Fruit fly (Drosophila melanogaster) whole organism: ENCODE results near the gene fray.

ENCODE experiments used
- CG8478 ChIP-seq: fragments of >200 bp; optimal IDR thresholded peaks from 2 replicates; lab custom pipeline; 2018; ENCODE audit warnings: inconsistent platforms
- EcR ChIP-seq, 2 experiments: fragments of >200 bp; optimal IDR thresholded peaks; 2 replicates each; lab custom pipeline; 2017; ENCODE audit warnings: missing biosample characterization in 2 of 2, missing genetic modification characterization in 2 of 2, missing genetic modification reagents in 2 of 2
- pan ChIP-seq: fragments of >200 bp; optimal IDR thresholded peaks from 2 replicates; lab custom pipeline; 2017

DNA sequence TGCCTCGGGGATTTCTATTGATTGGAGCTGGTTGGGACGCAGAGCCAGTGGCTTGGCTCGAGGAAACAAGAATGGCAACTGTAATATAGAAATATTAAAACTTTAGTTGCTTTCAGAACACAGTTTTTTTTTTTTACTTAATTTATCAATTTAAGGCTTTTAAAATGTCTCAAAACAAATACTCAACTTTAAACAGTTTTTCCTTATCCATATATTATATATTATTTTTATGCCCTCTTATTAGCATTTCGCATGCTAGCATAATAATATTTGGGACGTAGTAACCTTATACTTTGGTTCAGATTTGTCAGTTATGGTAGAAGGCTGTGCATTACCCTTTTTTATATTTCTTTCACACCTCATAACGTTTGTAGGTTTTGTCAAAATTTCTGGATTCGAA is 25.5 kb downstream of the fray start, which contains the start of gene Tssk:
- TF ChIP-seq EcR (GFP tag; optimal IDR thresholded peaks at IDR 0.05; lab: Kevin White, UChicago): no peak
- no peak for TF ChIP-seq CG8478 (lab: Kevin White, UChicago)
- TF ChIP-seq pan (lab: Kevin White, UChicago): no peak
